Worm (Caenorhabditis elegans) whole organism, L1 larva: ENCODE results near the gene C03H5.9.

Source experiments
- alr-1 ChIP-seq: fragments of 200-800 bp; sonication (Bioruptor generic); optimal IDR thresholded peaks from 2 replicates; lab custom pipeline; 2018; ENCODE audit warnings: borderline replicate concordance, mild to moderate bottlenecking, missing genetic modification characterization, missing compliant biosample characterization
- aly-2 ChIP-seq: fragments of 150-350 bp; optimal IDR thresholded peaks from 2 replicates; lab custom pipeline; 2014; ENCODE audit warnings: missing biosample characterization, missing genetic modification characterization
- ceh-90 ChIP-seq: sonication (generic microtip); optimal IDR thresholded peaks from 2 replicates; lab custom pipeline; 2016; ENCODE audit warnings: missing genetic modification characterization, missing compliant biosample characterization
- elt-2 ChIP-seq: sonication (generic microtip); optimal IDR thresholded peaks from 2 replicates; lab custom pipeline; 2016; ENCODE audit warnings: missing genetic modification characterization, mild to moderate bottlenecking, inconsistent platforms, missing compliant biosample characterization, missing genetic modification reagents
- lir-3 ChIP-seq: sonication (generic microtip); optimal IDR thresholded peaks from 2 replicates; lab custom pipeline; 2016; ENCODE audit warnings: mild to moderate bottlenecking, missing genetic modification characterization, moderate library complexity, missing compliant biosample characterization; ENCODE audit not compliant: poor library complexity
- nhr-28 ChIP-seq: fragments of 150-350 bp; optimal IDR thresholded peaks from 2 replicates; lab custom pipeline; 2014; ENCODE audit warnings: missing biosample characterization, missing genetic modification characterization
- snpc-4 ChIP-seq: fragments of 150-350 bp; optimal IDR thresholded peaks from 2 replicates; lab custom pipeline; 2014; ENCODE audit warnings: missing biosample characterization, missing genetic modification characterization
- tbx-2 ChIP-seq: sonication (generic microtip); optimal IDR thresholded peaks from 2 replicates; lab custom pipeline; 2016; ENCODE audit warnings: missing genetic modification characterization, missing compliant biosample characterization
- zag-1 ChIP-seq: fragments of 150-350 bp; optimal IDR thresholded peaks from 2 replicates; lab custom pipeline; 2014; ENCODE audit warnings: missing biosample characterization, missing genetic modification characterization

- no peak for TF ChIP-seq aly-2 (tag; lab: Kevin White, UChicago)
- peak; percentile 21 for TF ChIP-seq tbx-2
- TF ChIP-seq nhr-28 (tag; lab: Kevin White, UChicago) = no peak
- TF ChIP-seq lir-3 (tag; lab: Kevin White, UChicago) = no peak
- no peak for TF ChIP-seq ceh-90 (tag; lab: Kevin White, UChicago)
- TF ChIP-seq elt-2 = no peak
- TF ChIP-seq snpc-4 = no peak
- no peak for TF ChIP-seq alr-1
- no peak for TF ChIP-seq zag-1 (tag; lab: Kevin White, UChicago)
These were observed 24.0 kb upstream of the C03H5.9 start for ce11 chrII:354494-354893.
